Fruit fly (Drosophila melanogaster) whole organism, wandering third instar larva: ENCODE results near the gene Wdr59.

Experiments
- Abd-B ChIP-seq: fragments of >200 bp; optimal IDR thresholded peaks from 2 replicates; lab custom pipeline; 2017; ENCODE audit warnings: missing biosample characterization, missing genetic modification characterization
- Hnf4 ChIP-seq: fragments of 200-800 bp; sonication (Bioruptor generic); optimal IDR thresholded peaks from 2 replicates; lab custom pipeline; 2016; ENCODE audit warnings: missing biosample characterization, mild to moderate bottlenecking, missing genetic modification characterization
- N ChIP-seq: fragments of >200 bp; optimal IDR thresholded peaks from 2 replicates; lab custom pipeline; 2018; ENCODE audit warnings: missing biosample characterization, missing external identifiers, missing genetic modification characterization
- dsf ChIP-seq: sonication (Bioruptor generic); optimal IDR thresholded peaks from 2 replicates; lab custom pipeline; 2016; ENCODE audit warnings: missing biosample characterization, missing genetic modification characterization, borderline replicate concordance
- fru ChIP-seq: fragments of 200-800 bp; sonication (Bioruptor generic); optimal IDR thresholded peaks from 3 replicates; lab custom pipeline; 2016; ENCODE audit warnings: missing biosample characterization, mild to moderate bottlenecking, missing genetic modification characterization

dm6 chr2L:11066887-11067459 lies 24.3 kb upstream of the Wdr59 start, which contains the start of gene Samuel:
- TF ChIP-seq dsf (GFP tag; lab: Kevin White, UChicago) = no peak
- peak; percentile 9 for TF ChIP-seq Hnf4 (GFP tag; lab: Kevin White, UChicago)
- TF ChIP-seq Abd-B (GFP tag; lab: Kevin White, UChicago) = no peak
- TF ChIP-seq fru (GFP tag; lab: Kevin White, UChicago) = peak; percentile 44
- TF ChIP-seq N (GFP tag; lab: Kevin White, UChicago) = no peak
